Fruit fly (Drosophila melanogaster) whole organism, adult: ENCODE measurements around the gene Ykt6.

Experiments used
- CG11617 ChIP-seq: fragments of 200-800 bp; sonication (Bioruptor generic); optimal IDR thresholded peaks from 2 replicates; lab custom pipeline; 2017; ENCODE audit warnings: mild to moderate bottlenecking, missing biosample characterization, missing genetic modification reagents, missing genetic modification characterization
- CG12768 ChIP-seq: fragments of 200-800 bp; sonication (Bioruptor generic); optimal IDR thresholded peaks from 2 replicates; lab custom pipeline; 2017; ENCODE audit warnings: missing biosample characterization, missing genetic modification characterization, mild to moderate bottlenecking, moderate library complexity, missing genetic modification reagents
- CG14711 ChIP-seq: fragments of 200-800 bp; sonication (Bioruptor generic); optimal IDR thresholded peaks from 2 replicates; lab custom pipeline; 2018; ENCODE audit warnings: missing biosample characterization, mild to moderate bottlenecking, missing genetic modification characterization, moderate library complexity
- CG1620 ChIP-seq: fragments of 200-800 bp; sonication (Bioruptor generic); optimal IDR thresholded peaks from 2 replicates; lab custom pipeline; 2016; ENCODE audit warnings: missing biosample characterization, missing genetic modification characterization
- CG33017 ChIP-seq: fragments of 200-800 bp; sonication (Bioruptor generic); optimal IDR thresholded peaks from 2 replicates; lab custom pipeline; 2018; ENCODE audit warnings: missing biosample characterization, mild to moderate bottlenecking, missing genetic modification characterization, moderate library complexity
- CG5204 ChIP-seq: fragments of 200-800 bp; sonication (Bioruptor generic); optimal IDR thresholded peaks from 2 replicates; lab custom pipeline; 2016; ENCODE audit warnings: missing biosample characterization, missing genetic modification characterization
- CG7045 ChIP-seq: fragments of 200-800 bp; sonication (Bioruptor generic); optimal IDR thresholded peaks from 2 replicates; lab custom pipeline; 2017; ENCODE audit warnings: missing biosample characterization, mild to moderate bottlenecking, missing genetic modification characterization
- CG7101 ChIP-seq: fragments of 200-800 bp; sonication (Bioruptor generic); optimal IDR thresholded peaks from 2 replicates; lab custom pipeline; 2018; ENCODE audit warnings: missing biosample characterization, mild to moderate bottlenecking, missing genetic modification characterization, moderate library complexity
- Clk ChIP-seq: fragments of 200-800 bp; sonication (Bioruptor generic); optimal IDR thresholded peaks from 2 replicates; lab custom pipeline; 2017; ENCODE audit warnings: missing biosample characterization, missing genetic modification characterization
- Crg-1 ChIP-seq: fragments of 200-800 bp; sonication (Bioruptor generic); optimal IDR thresholded peaks from 2 replicates; lab custom pipeline; 2016; ENCODE audit warnings: missing biosample characterization, missing genetic modification characterization
- Hr96 ChIP-seq: fragments of 200-800 bp; sonication (Bioruptor generic); optimal IDR thresholded peaks from 2 replicates; lab custom pipeline; 2016; ENCODE audit warnings: missing biosample characterization, missing genetic modification characterization
- Mnt ChIP-seq: fragments of 200-800 bp; sonication (Bioruptor generic); optimal IDR thresholded peaks from 2 replicates; lab custom pipeline; 2016; ENCODE audit warnings: missing biosample characterization, mild to moderate bottlenecking, missing genetic modification characterization
- bab1 ChIP-seq: fragments of 200-800 bp; sonication (Bioruptor generic); optimal IDR thresholded peaks from 3 replicates; lab custom pipeline; 2019; ENCODE audit warnings: missing biosample characterization, mild to moderate bottlenecking, missing genetic modification characterization, moderate library complexity
- cic ChIP-seq: fragments of 200-800 bp; sonication (Bioruptor generic); optimal IDR thresholded peaks from 2 replicates; lab custom pipeline; 2017; ENCODE audit warnings: missing biosample characterization, mild to moderate bottlenecking, missing genetic modification characterization, moderate library complexity
- cnc ChIP-seq, 2 experiments: fragments of >200 bp; optimal IDR thresholded peaks; 2 replicates each; lab custom pipeline; 2017
- kay ChIP-seq: fragments of 200-800 bp; sonication (Bioruptor generic); peaks from one replicate; lab custom pipeline; 2016; ENCODE audit warnings: missing biosample characterization, missing genetic modification characterization, borderline replicate concordance
- ovo ChIP-seq: fragments of 200-800 bp; sonication (Bioruptor generic); optimal IDR thresholded peaks from 2 replicates; lab custom pipeline; 2016; ENCODE audit warnings: missing biosample characterization, missing genetic modification characterization
- pad ChIP-seq: fragments of 200-800 bp; sonication (Bioruptor generic); optimal IDR thresholded peaks from 3 replicates; lab custom pipeline; 2017; ENCODE audit warnings: missing biosample characterization, missing genetic modification characterization, mild to moderate bottlenecking, moderate library complexity, missing genetic modification reagents
- tj ChIP-seq: fragments of 200-800 bp; sonication (Bioruptor generic); optimal IDR thresholded peaks from 3 replicates; lab custom pipeline; 2017; ENCODE audit warnings: missing biosample characterization, mild to moderate bottlenecking, missing genetic modification characterization, moderate library complexity
- toe ChIP-seq: fragments of 200-800 bp; sonication (Bioruptor generic); optimal IDR thresholded peaks from 2 replicates; lab custom pipeline; 2016; ENCODE audit warnings: missing biosample characterization, missing genetic modification characterization

Ykt6 gene

dm6 chrX:7963724-7964123 is 43.5 kb downstream of the Ykt6 start, which contains the start of gene sn:
TSS of gene sn (plus strand) at chrX:7964024.
- TF ChIP-seq CG14711 (tag; lab: Kevin White, UChicago) (no peak), pad (GFP tag; lab: Kevin White, UChicago) (no peak)

DNA sequence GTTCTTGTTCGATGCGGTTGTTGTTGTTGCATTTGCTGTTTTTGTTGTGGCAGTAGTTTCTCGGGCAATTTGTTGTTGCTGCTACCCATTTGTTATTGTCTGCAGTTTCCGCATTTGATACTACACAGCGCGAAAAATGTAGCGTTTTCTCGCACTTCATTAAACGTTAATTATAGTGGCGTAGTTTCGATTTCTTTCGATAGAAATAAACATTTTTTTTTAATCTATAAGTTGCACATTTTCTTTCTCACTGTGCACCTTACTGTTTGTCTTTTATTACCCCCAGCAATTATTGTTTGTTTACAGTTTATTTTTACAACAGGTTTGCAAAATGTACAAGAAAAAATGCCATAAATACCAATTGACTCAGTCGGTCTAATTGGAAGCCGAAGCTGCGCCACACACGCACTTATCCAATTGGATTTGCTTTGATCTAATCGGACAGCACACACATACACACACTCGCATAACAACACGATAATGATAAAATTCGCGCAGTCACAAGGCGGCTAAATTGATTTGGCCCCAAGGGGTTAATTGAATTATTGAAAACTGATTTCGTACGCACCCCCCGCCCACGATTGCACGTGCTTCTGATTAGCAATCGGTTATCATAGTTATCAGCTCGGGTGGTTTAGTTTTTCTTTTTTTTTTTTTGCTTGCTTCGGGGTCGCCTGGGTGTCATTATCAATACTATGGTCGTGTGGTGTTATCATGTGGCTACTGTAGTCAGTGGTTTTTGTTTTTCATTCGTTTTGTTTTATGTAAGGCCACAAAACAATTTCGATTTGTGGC is 45.7 kb downstream of the Ykt6 start:
- TF ChIP-seq bab1 (GFP tag; lab: Kevin White, UChicago) = no peak
- TF ChIP-seq ovo (GFP tag; lab: Kevin White, UChicago) = no peak
- TF ChIP-seq tj (GFP tag; lab: Kevin White, UChicago) = peak; percentile 17
- no peak for TF ChIP-seq CG14711 (tag; lab: Kevin White, UChicago)
- no peak for TF ChIP-seq CG1620 (GFP tag; lab: Kevin White, UChicago)
- TF ChIP-seq CG11617 (GFP tag; lab: Kevin White, UChicago) = no peak
- no peak for TF ChIP-seq cnc (optimal IDR thresholded peaks at IDR 0.05; lab: Kevin White, UChicago)
- no peak for TF ChIP-seq pad (GFP tag; lab: Kevin White, UChicago)
- peak; percentile 14 for TF ChIP-seq Mnt (GFP tag; lab: Kevin White, UChicago)
- no peak for TF ChIP-seq toe
- TF ChIP-seq kay = no peak
- no peak for TF ChIP-seq CG7101 (tag; lab: Kevin White, UChicago)
- peak; percentile 26 for TF ChIP-seq CG7045 (GFP tag; lab: Kevin White, UChicago)
- TF ChIP-seq Crg-1 = peak; percentile 7
- TF ChIP-seq CG5204 = no peak

DNA sequence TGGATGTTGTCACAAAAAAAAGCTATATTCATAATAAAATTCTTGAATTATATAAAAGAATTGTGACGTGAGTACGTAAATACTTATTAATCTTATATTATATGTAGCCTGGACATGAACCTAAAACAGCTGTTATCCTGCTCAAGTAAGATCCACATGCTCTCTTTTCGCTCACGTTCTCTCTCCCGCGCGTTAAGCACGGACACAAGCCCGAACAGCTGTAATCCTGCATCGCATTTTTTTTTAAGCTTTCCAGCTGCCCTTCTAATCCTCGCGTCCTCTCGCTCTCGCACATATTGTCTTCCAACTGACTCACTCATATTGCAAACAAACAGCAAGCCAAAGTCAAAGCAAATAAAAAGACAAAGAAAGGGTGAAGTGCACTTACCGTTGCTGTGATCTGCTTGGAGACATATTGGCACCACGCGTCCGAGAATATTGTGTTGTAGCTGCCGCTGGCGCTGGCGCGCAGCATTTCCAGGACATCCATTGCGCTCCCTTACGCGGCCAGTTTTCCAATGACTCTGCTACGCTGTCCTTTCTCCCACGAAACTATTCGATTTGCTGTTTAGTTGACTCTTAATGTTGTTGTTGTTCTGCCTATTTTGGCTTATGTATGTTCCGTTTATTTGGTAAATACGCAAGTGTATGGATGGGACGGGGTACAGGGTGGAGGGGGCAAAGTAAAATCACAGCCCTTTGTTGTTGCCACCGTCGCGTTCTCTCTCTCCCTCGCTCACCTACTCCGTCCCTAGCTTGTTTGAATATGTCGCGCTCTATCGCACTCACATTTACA is 47.0 kb downstream of the Ykt6 start:
- peak; percentile 94 for TF ChIP-seq pad (GFP tag; lab: Kevin White, UChicago)
- no peak for TF ChIP-seq CG33017 (tag; lab: Kevin White, UChicago)
- no peak for TF ChIP-seq cnc (optimal IDR thresholded peaks at IDR 0.05; lab: Kevin White, UChicago)
- TF ChIP-seq Mnt (GFP tag; lab: Kevin White, UChicago) = no peak

DNA sequence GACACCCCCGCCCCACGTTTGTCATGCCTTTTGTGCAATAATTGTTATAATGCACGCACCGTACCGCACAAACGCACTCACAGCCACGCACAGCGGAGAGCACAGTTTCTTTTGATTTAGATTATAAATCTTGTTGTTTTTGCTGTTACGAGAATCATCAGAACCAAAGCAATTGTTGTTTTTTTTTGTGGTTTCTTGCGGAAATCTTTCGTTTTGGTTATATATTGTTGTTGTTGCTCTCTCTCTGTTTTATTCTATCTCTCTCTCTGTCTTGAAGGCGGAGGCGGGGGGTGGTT is 47.6 kb downstream of the Ykt6 start:
- TF ChIP-seq Crg-1 (no peak), tj (GFP tag; lab: Kevin White, UChicago) (peak; percentile 22), Mnt (GFP tag; lab: Kevin White, UChicago) (peak; percentile 1)

DNA sequence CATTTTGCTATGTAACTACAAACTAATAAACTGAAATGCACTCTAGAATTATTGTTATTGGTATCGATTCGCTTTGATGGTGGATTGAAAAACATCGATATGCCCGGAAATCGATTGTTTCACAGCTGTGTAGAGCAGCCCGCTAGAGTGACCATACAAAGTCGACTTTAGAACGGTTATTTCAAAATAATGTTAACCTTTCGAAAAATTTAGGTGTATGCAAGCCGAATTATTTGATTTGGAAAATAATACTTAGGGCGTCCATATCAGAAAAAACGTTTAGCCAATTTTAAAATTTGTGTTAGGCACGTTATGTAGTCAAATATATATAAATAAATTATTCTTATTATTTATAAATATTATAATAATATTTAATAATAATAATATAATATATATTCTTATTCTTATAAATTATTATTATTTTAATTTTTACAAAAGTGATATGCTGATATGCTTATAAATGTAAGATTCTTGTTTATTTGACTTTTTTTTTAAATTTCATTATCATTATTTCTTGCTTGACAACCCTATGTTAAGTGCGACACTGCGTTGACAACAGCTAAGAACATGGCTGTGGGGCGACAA is 48.1 kb downstream of the Ykt6 start, which contains the start of gene sws:
Gene sws, minus strand, starts transcription at position 22 of the 585 bp plus-strand sequence.
- TF ChIP-seq Hr96 (GFP tag; lab: Kevin White, UChicago) (peak; percentile 52), cnc (optimal IDR thresholded peaks at IDR 0.05; lab: Kevin White, UChicago) (no peak), pad (GFP tag; lab: Kevin White, UChicago) (no peak), Crg-1 (no peak), toe (no peak), cic (GFP tag; lab: Kevin White, UChicago) (no peak), bab1 (GFP tag; lab: Kevin White, UChicago) (peak; percentile 3), Mnt (GFP tag; lab: Kevin White, UChicago) (no peak), Clk (GFP tag; lab: Kevin White, UChicago) (no peak), CG7045 (GFP tag; lab: Kevin White, UChicago) (no peak), CG7101 (tag; lab: Kevin White, UChicago) (peak; percentile 61), kay (no peak), tj (GFP tag; lab: Kevin White, UChicago) (no peak), CG33017 (tag; lab: Kevin White, UChicago) (no peak), CG12768 (no peak), CG5204 (no peak), CG14711 (tag; lab: Kevin White, UChicago) (peak; percentile 86), CG11617 (GFP tag; lab: Kevin White, UChicago) (peak; percentile 38), ovo (GFP tag; lab: Kevin White, UChicago) (peak; percentile 9), CG1620 (GFP tag; lab: Kevin White, UChicago) (peak; percentile 8)

- no peak for TF ChIP-seq ovo (GFP tag; lab: Kevin White, UChicago)
- peak; percentile 5 for TF ChIP-seq CG14711 (tag; lab: Kevin White, UChicago)
- TF ChIP-seq Hr96 (GFP tag; lab: Kevin White, UChicago) = no peak
- peak; percentile 9 for TF ChIP-seq Mnt (GFP tag; lab: Kevin White, UChicago)
- TF ChIP-seq pad (GFP tag; lab: Kevin White, UChicago) = peak; percentile 19
- no peak for TF ChIP-seq CG7101 (tag; lab: Kevin White, UChicago)
- TF ChIP-seq bab1 (GFP tag; lab: Kevin White, UChicago) = peak; percentile 58
- peak; percentile 54 for TF ChIP-seq Crg-1
- TF ChIP-seq cnc (optimal IDR thresholded peaks at IDR 0.05; lab: Kevin White, UChicago) = no peak
Measured at dm6 chrX:7969188-7969829, 49.1 kb downstream of the Ykt6 start.
